Worm (Caenorhabditis elegans) whole organism, L4/young adult: ENCODE results near the gene srsy-2.

ENCODE experiments used
- W03F9.2 ChIP-seq: fragments of 150-350 bp; optimal IDR thresholded peaks from 2 replicates; lab custom pipeline; 2014; ENCODE audit warnings: missing biosample characterization, missing genetic modification characterization
- dao-5 ChIP-seq: sonication (generic microtip); optimal IDR thresholded peaks from 2 replicates; lab custom pipeline; 2016; ENCODE audit warnings: missing genotype, missing genetic modification characterization, moderate library complexity, missing compliant biosample characterization
- him-1 ChIP-seq: sonication (generic microtip); optimal IDR thresholded peaks from 2 replicates; lab custom pipeline; 2016; ENCODE audit warnings: missing genotype, missing genetic modification reagents, missing genetic modification characterization, missing compliant biosample characterization

DNA sequence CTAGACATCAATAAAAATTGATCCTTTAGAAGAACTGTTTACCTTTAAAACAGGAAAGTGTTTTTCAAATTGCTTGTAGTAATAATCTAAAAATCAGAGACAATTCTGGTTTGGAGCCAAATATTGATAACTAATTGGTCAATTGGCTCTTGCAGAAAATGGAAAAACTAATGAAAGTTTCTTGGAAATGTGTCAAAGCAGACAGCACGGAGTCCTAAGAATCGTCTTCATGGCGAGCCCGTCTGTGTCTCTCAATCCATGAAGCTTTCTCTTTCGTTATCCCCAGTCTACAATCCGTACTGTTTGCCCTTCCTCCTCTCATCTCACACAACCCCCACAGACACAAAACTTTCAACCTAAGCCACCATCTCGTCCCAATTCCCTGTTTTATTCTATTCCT lies 47.4 kb downstream of the srsy-2 start, which contains the start of gene F40H3.1:
- no peak for TF ChIP-seq dao-5
- no peak for TF ChIP-seq W03F9.2 (tag; lab: Kevin White, UChicago)
- no peak for TF ChIP-seq him-1 (tag; lab: Kevin White, UChicago)
